Fruit fly (Drosophila melanogaster): ENCODE results near the gene Qsox4.
A peak's percentile ranks its signal among the peaks of the same experiment; 100 is the strongest.

The Qsox4 gene

DNA sequence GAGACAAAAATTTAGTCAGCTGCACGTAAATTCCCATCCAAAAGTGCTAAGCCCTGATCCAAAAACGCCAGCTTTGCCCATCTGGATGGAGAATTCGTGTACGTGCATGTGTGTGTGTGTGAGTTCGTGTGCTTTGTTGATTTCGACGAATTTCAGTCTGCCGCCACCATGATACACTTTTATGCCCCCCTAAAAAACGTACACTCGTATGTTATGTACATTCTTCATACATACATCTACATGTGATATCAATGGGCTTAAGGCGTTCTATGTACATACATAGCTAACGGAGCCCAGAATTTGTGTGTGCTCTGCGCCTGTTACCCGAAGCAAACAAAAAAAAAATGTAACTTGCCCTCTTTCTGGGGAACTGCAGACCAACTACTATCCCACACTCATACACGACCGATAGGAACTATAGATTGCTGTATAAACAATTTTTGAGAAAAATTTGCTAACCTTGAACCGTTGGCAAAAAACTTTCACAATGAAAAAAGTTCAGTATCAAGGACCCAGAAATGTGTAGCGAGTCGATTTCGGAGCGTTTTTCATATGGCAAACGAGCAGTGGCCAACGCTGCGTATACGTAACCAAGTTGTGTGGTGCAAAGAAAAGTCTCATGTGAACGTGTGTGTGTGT, 23.3 kb downstream of the Qsox4 start (continued):
- TF ChIP-seq pum (GFP tag; optimal IDR thresholded peaks at IDR 0.05), result no peak
- TF ChIP-seq insv (GFP tag; optimal IDR thresholded peaks at IDR 0.05), result no peak
- TF ChIP-seq CG3847 (GFP tag; IDR thresholded peaks at IDR 0.05), result no peak
- no peak for TF ChIP-seq CG16813 (GFP tag; IDR thresholded peaks at IDR 0.05; ENCODE audit: partially characterized antibody)
- no peak for TF ChIP-seq Xrp1 (GFP tag; IDR thresholded peaks at IDR 0.05)
- TF ChIP-seq lilli (GFP tag; optimal IDR thresholded peaks at IDR 0.05), result no peak
- TF ChIP-seq Hr78 (GFP tag; optimal IDR thresholded peaks at IDR 0.05), result no peak
- peak; percentile 100 for TF ChIP-seq CG31224 (GFP tag; IDR thresholded peaks at IDR 0.05)
- no peak for TF ChIP-seq Xbp1 (GFP tag; optimal IDR thresholded peaks at IDR 0.05)
- no peak for TF ChIP-seq br (optimal IDR thresholded peaks at IDR 0.05)
- no peak for TF ChIP-seq mam (GFP tag; optimal IDR thresholded peaks at IDR 0.05)
- TF ChIP-seq ATbp (GFP tag; optimal IDR thresholded peaks at IDR 0.05), result peak; percentile 39
- TF ChIP-seq CG3726 (GFP tag; IDR thresholded peaks at IDR 0.05), result no peak
- TF ChIP-seq CG10431 (GFP tag; optimal IDR thresholded peaks at IDR 0.05), result peak; percentile 52
- TF ChIP-seq CG12155 (GFP tag; optimal IDR thresholded peaks at IDR 0.05), result no peak
- no peak for TF ChIP-seq bsh (GFP tag; optimal IDR thresholded peaks at IDR 0.05)
- TF ChIP-seq vfl (GFP tag; optimal IDR thresholded peaks at IDR 0.05), result no peak
- no peak for TF ChIP-seq ranshi (GFP tag; IDR thresholded peaks at IDR 0.05)
- TF ChIP-seq tx (GFP tag; optimal IDR thresholded peaks at IDR 0.05), result no peak
- peak; percentile 44 for TF ChIP-seq cg (GFP tag; optimal IDR thresholded peaks at IDR 0.05)
- TF ChIP-seq fd102C (GFP tag; optimal IDR thresholded peaks at IDR 0.05), result no peak
- TF ChIP-seq CG12769 (tag; optimal IDR thresholded peaks at IDR 0.05), result peak; percentile 55
- peak; percentile 11 for TF ChIP-seq Blimp-1 (GFP tag; optimal IDR thresholded peaks at IDR 0.05)
- TF ChIP-seq CG2116 (GFP tag; optimal IDR thresholded peaks at IDR 0.05), result no peak
- no peak for TF ChIP-seq ab (GFP tag; optimal IDR thresholded peaks at IDR 0.05)
- no peak for TF ChIP-seq sisA (GFP tag; IDR thresholded peaks at IDR 0.05)
- TF ChIP-seq Atf-2 (GFP tag; optimal IDR thresholded peaks at IDR 0.05), result no peak
- TF ChIP-seq E2f2 (GFP tag; IDR thresholded peaks at IDR 0.05), result no peak
- TF ChIP-seq CG15073 (GFP tag; optimal IDR thresholded peaks at IDR 0.05), result no peak
- no peak for TF ChIP-seq Doc3 (GFP tag; IDR thresholded peaks at IDR 0.05; ENCODE audit: partially characterized antibody)
- no peak for TF ChIP-seq Fer2 (tag; optimal IDR thresholded peaks at IDR 0.05)
- no peak for TF ChIP-seq CG9797 (GFP tag; optimal IDR thresholded peaks at IDR 0.05)
- TF ChIP-seq CG32532 (GFP tag; IDR thresholded peaks at IDR 0.05), result no peak
- TF ChIP-seq stc (GFP tag; IDR thresholded peaks at IDR 0.05), result no peak; the same call in 1 of the 2 replicates
- peak; percentile 63 for TF ChIP-seq mirr (GFP tag; optimal IDR thresholded peaks at IDR 0.05)
- no peak for TF ChIP-seq Kr (GFP tag; optimal IDR thresholded peaks at IDR 0.05)
- no peak for TF ChIP-seq Stat92E (GFP tag; optimal IDR thresholded peaks at IDR 0.05)
- no peak for TF ChIP-seq nerfin-1 (tag; optimal IDR thresholded peaks at IDR 0.05)
- peak; percentile 2 for TF ChIP-seq Dek (tag; optimal IDR thresholded peaks at IDR 0.05)
- no peak for TF ChIP-seq tap (tag; optimal IDR thresholded peaks at IDR 0.05)
- TF ChIP-seq HmgZ (tag; optimal IDR thresholded peaks at IDR 0.05), result peak; percentile 68
- peak; percentile 67 for TF ChIP-seq Deaf1 (tag; optimal IDR thresholded peaks at IDR 0.05)
- TF ChIP-seq Spps (tag; optimal IDR thresholded peaks at IDR 0.05), result no peak
- TF ChIP-seq lab (GFP tag; optimal IDR thresholded peaks at IDR 0.05), result peak; percentile 68
- TF ChIP-seq lov (optimal IDR thresholded peaks at IDR 0.05), result no peak
- TF ChIP-seq lov (GFP tag; IDR thresholded peaks at IDR 0.05), result no peak
- TF ChIP-seq CG4707 (GFP tag; optimal IDR thresholded peaks at IDR 0.05), result no peak
- no peak for TF ChIP-seq CG4360 (GFP tag; IDR thresholded peaks at IDR 0.05)
- no peak for TF ChIP-seq chn (GFP tag; optimal IDR thresholded peaks at IDR 0.05)
- TF ChIP-seq CG17568 (GFP tag; optimal IDR thresholded peaks at IDR 0.05), result no peak

Measured in whole organism, embryonic.